Fruit fly (Drosophila melanogaster) whole organism, embryonic: ENCODE results near the gene sals.

Source experiments
- ATbp ChIP-seq: fragments of 200-800 bp; sonication (Bioruptor generic); optimal IDR thresholded peaks from 2 replicates; lab custom pipeline; 2017; ENCODE audit warnings: missing biosample characterization, mild to moderate bottlenecking, missing genetic modification characterization, missing genetic modification reagents
- Abd-B ChIP-seq: fragments of 200-800 bp; sonication (Bioruptor generic); optimal IDR thresholded peaks from 2 replicates; lab custom pipeline; 2018; ENCODE audit warnings: missing biosample characterization, mild to moderate bottlenecking, missing genetic modification characterization, moderate library complexity
- B-H1 ChIP-seq: fragments of 200-800 bp; sonication (Bioruptor generic); IDR thresholded peaks from 3 replicates; pipeline ENCODE4 v1.3.6; 2022; ENCODE audit warnings: missing biosample characterization, missing genetic modification characterization
- CG12104 ChIP-seq: fragments of 200-800 bp; sonication (Bioruptor generic); optimal IDR thresholded peaks from 3 replicates; lab custom pipeline; 2016; ENCODE audit warnings: missing biosample characterization, missing genetic modification characterization
- CG12659 ChIP-seq: fragments of 200-800 bp; sonication (Bioruptor generic); optimal IDR thresholded peaks from 3 replicates; lab custom pipeline; 2017; ENCODE audit warnings: mild to moderate bottlenecking, missing biosample characterization, missing genetic modification reagents, missing genetic modification characterization
- CG12942 ChIP-seq: fragments of 200-800 bp; sonication (Bioruptor generic); optimal IDR thresholded peaks from 3 replicates; lab custom pipeline; 2016; ENCODE audit warnings: missing biosample characterization, missing genetic modification characterization
- CG13123 ChIP-seq: fragments of 200-800 bp; sonication (Bioruptor generic); optimal IDR thresholded peaks from 2 replicates; lab custom pipeline; 2016; ENCODE audit warnings: missing biosample characterization, missing genetic modification characterization
- CG13287 ChIP-seq: fragments of 200-800 bp; sonication (Bioruptor generic); IDR thresholded peaks from 2 replicates; pipeline ENCODE4 v1.3.6; 2022; ENCODE audit warnings: missing biosample characterization, missing genetic modification characterization; ENCODE audit not compliant: partially characterized antibody
- CG13624 ChIP-seq: fragments of 200-800 bp; sonication (Bioruptor generic); optimal IDR thresholded peaks from 2 replicates; lab custom pipeline; 2016; ENCODE audit warnings: missing biosample characterization, missing genetic modification characterization
- CG17385 ChIP-seq: fragments of 200-800 bp; sonication (Bioruptor generic); optimal IDR thresholded peaks from 3 replicates; lab custom pipeline; 2018; ENCODE audit warnings: missing biosample characterization, mild to moderate bottlenecking, missing genetic modification characterization
- CG2116 ChIP-seq: fragments of 200-800 bp; sonication (Bioruptor generic); optimal IDR thresholded peaks from 3 replicates; lab custom pipeline; 2018; ENCODE audit warnings: missing biosample characterization, mild to moderate bottlenecking, missing genetic modification characterization
- CG3065 ChIP-seq: fragments of 200-800 bp; sonication (Bioruptor generic); optimal IDR thresholded peaks from 2 replicates; lab custom pipeline; 2016; ENCODE audit warnings: missing biosample characterization, missing genetic modification characterization
- CG3163 ChIP-seq: fragments of 200-800 bp; sonication (Bioruptor generic); optimal IDR thresholded peaks from 3 replicates; lab custom pipeline; 2016; ENCODE audit warnings: missing biosample characterization, missing genetic modification characterization
- CG3995 ChIP-seq: fragments of 200-800 bp; sonication (Bioruptor generic); optimal IDR thresholded peaks from 3 replicates; lab custom pipeline; 2016; ENCODE audit warnings: missing biosample characterization, missing genetic modification characterization
- CG4820 ChIP-seq: fragments of 200-800 bp; sonication (Bioruptor generic); optimal IDR thresholded peaks from 3 replicates; lab custom pipeline; 2016; ENCODE audit warnings: missing biosample characterization, missing genetic modification characterization
- CG6654 ChIP-seq: fragments of 200-800 bp; sonication (Bioruptor generic); optimal IDR thresholded peaks from 2 replicates; lab custom pipeline; 2017; ENCODE audit warnings: missing biosample characterization, mild to moderate bottlenecking, missing genetic modification characterization
- CG6765 ChIP-seq: fragments of 200-800 bp; sonication (Bioruptor generic); optimal IDR thresholded peaks from 3 replicates; lab custom pipeline; 2017; ENCODE audit warnings: missing biosample characterization, mild to moderate bottlenecking, missing genetic modification characterization
- Camta ChIP-seq: fragments of 200-800 bp; sonication (Bioruptor generic); optimal IDR thresholded peaks from 2 replicates; lab custom pipeline; 2016; ENCODE audit warnings: missing biosample characterization, missing genetic modification characterization
- Dad ChIP-seq: fragments of 200-800 bp; sonication (Bioruptor generic); optimal IDR thresholded peaks from 3 replicates; lab custom pipeline; 2016; ENCODE audit warnings: missing biosample characterization, missing genetic modification characterization
- Dek ChIP-seq: fragments of 200-800 bp; sonication (Bioruptor generic); optimal IDR thresholded peaks from 3 replicates; lab custom pipeline; 2019; ENCODE audit warnings: missing biosample characterization, mild to moderate bottlenecking, missing genetic modification characterization, moderate library complexity
- Doc3 ChIP-seq: fragments of 200-800 bp; sonication (Bioruptor generic); IDR thresholded peaks from 3 replicates; pipeline ENCODE4 v1.3.6; 2022; ENCODE audit warnings: missing biosample characterization, missing genetic modification characterization; ENCODE audit not compliant: partially characterized antibody
- Hr78 ChIP-seq, 2 experiments: fragments of 200-800 bp in 1 of 2; fragments of >200 bp in 1 of 2; sonication (Bioruptor generic) in 1 of 2; optimal IDR thresholded peaks; 2 replicates each; lab custom pipeline; 2017 to 2019; ENCODE audit warnings: missing biosample characterization in 2 of 2, missing genetic modification characterization in 2 of 2, mild to moderate bottlenecking in 1 of 2, moderate library complexity in 1 of 2
- Lpt ChIP-seq: fragments of >200 bp; optimal IDR thresholded peaks from 2 replicates; lab custom pipeline; 2018; ENCODE audit warnings: missing biosample characterization, missing genetic modification characterization
- NC2α ChIP-seq: fragments of 200-800 bp; sonication (Bioruptor generic); optimal IDR thresholded peaks from 2 replicates; lab custom pipeline; 2016; ENCODE audit warnings: missing biosample characterization, missing genetic modification characterization
- Nf-YA ChIP-seq: fragments of 200-800 bp; sonication (Bioruptor generic); IDR thresholded peaks from 2 replicates; pipeline ENCODE4 v1.3.6; 2022; ENCODE audit warnings: missing biosample characterization, missing genetic modification characterization
- Nf-YB ChIP-seq: fragments of 200-800 bp; sonication (Bioruptor generic); optimal IDR thresholded peaks from 3 replicates; lab custom pipeline; 2019; ENCODE audit warnings: missing biosample characterization, mild to moderate bottlenecking, missing genetic modification characterization, moderate library complexity
- Poxn ChIP-seq: fragments of 200-800 bp; sonication (Bioruptor generic); IDR thresholded peaks from 2 replicates; pipeline ENCODE4 v1.3.6; 2022; ENCODE audit warnings: missing biosample characterization, missing genetic modification characterization
- Side ChIP-seq: fragments of 200-800 bp; sonication (Bioruptor generic); optimal IDR thresholded peaks from 2 replicates; lab custom pipeline; 2016; ENCODE audit warnings: missing biosample characterization, missing genetic modification characterization
- ac ChIP-seq: fragments of 200-800 bp; sonication (Bioruptor generic); optimal IDR thresholded peaks from 3 replicates; lab custom pipeline; 2017; ENCODE audit warnings: missing biosample characterization, mild to moderate bottlenecking, missing genetic modification characterization
- cato ChIP-seq: fragments of 200-800 bp; sonication (Bioruptor generic); optimal IDR thresholded peaks from 2 replicates; lab custom pipeline; 2016; ENCODE audit warnings: missing biosample characterization, missing genetic modification characterization, borderline replicate concordance
- chif ChIP-seq, 2 experiments: fragments of 200-800 bp; sonication (Bioruptor generic); optimal IDR thresholded peaks; 3 replicates each; lab custom pipeline; 2016; ENCODE audit warnings: missing biosample characterization in 2 of 2, missing genetic modification characterization in 2 of 2
- chn ChIP-seq: fragments of 200-800 bp; sonication (Bioruptor generic); optimal IDR thresholded peaks from 2 replicates; lab custom pipeline; 2016; ENCODE audit warnings: missing biosample characterization, missing genetic modification characterization
- crc ChIP-seq: fragments of 200-800 bp; sonication (Bioruptor generic); optimal IDR thresholded peaks from 2 replicates; lab custom pipeline; 2016; ENCODE audit warnings: missing biosample characterization, missing genetic modification characterization
- crol ChIP-seq: fragments of 200-800 bp; sonication (Bioruptor generic); IDR thresholded peaks from 2 replicates; pipeline ENCODE4 v1.3.6; 2022; ENCODE audit warnings: missing biosample characterization, missing genetic modification characterization
- dimm ChIP-seq: fragments of 200-800 bp; sonication (Bioruptor generic); IDR thresholded peaks from 2 replicates; pipeline ENCODE4 v1.3.6; 2022; ENCODE audit warnings: missing biosample characterization, missing genetic modification characterization
- dysf ChIP-seq: fragments of 200-800 bp; sonication (Bioruptor generic); IDR thresholded peaks from 3 replicates; pipeline ENCODE4 v1.3.6; 2022; ENCODE audit warnings: missing biosample characterization, missing genetic modification characterization
- ems ChIP-seq: fragments of 200-800 bp; sonication (Bioruptor generic); optimal IDR thresholded peaks from 3 replicates; lab custom pipeline; 2016; ENCODE audit warnings: missing biosample characterization, missing genetic modification characterization
- gcm ChIP-seq: fragments of 200-800 bp; sonication (Bioruptor generic); optimal IDR thresholded peaks from 2 replicates; lab custom pipeline; 2019; ENCODE audit warnings: missing biosample characterization, mild to moderate bottlenecking, missing genetic modification characterization, moderate library complexity
- gsb-n ChIP-seq: fragments of 200-800 bp; sonication (Bioruptor generic); optimal IDR thresholded peaks from 3 replicates; lab custom pipeline; 2018; ENCODE audit warnings: missing biosample characterization, mild to moderate bottlenecking, missing genetic modification characterization
- h ChIP-seq: fragments of >200 bp; optimal IDR thresholded peaks from 2 replicates; lab custom pipeline; 2017
- jing ChIP-seq: fragments of 200-800 bp; sonication (Bioruptor generic); optimal IDR thresholded peaks from 2 replicates; lab custom pipeline; 2018; ENCODE audit warnings: missing biosample characterization, mild to moderate bottlenecking, missing genetic modification characterization
- nau ChIP-seq: fragments of 200-800 bp; sonication (Bioruptor generic); optimal IDR thresholded peaks from 3 replicates; lab custom pipeline; 2017; ENCODE audit warnings: missing biosample characterization, mild to moderate bottlenecking, missing genetic modification characterization, missing genetic modification reagents
- peb ChIP-seq: fragments of 200-800 bp; sonication (Bioruptor generic); IDR thresholded peaks from 2 replicates; pipeline ENCODE4 v1.3.6; 2022; ENCODE audit warnings: missing biosample characterization, missing genetic modification characterization
- pfk ChIP-seq: fragments of 200-800 bp; sonication (Bioruptor generic); optimal IDR thresholded peaks from 2 replicates; lab custom pipeline; 2018; ENCODE audit warnings: missing biosample characterization, mild to moderate bottlenecking, missing genetic modification characterization, moderate library complexity
- ranshi ChIP-seq: fragments of 200-800 bp; sonication (Bioruptor generic); IDR thresholded peaks from 2 replicates; pipeline ENCODE4 v1.3.6; 2022; ENCODE audit warnings: missing biosample characterization, missing genetic modification characterization
- repo ChIP-seq: fragments of 200-800 bp; sonication (Bioruptor generic); optimal IDR thresholded peaks from 2 replicates; lab custom pipeline; 2016; ENCODE audit warnings: missing biosample characterization, missing genetic modification characterization
- tin ChIP-seq: fragments of 200-800 bp; sonication (Bioruptor generic); optimal IDR thresholded peaks from 3 replicates; lab custom pipeline; 2016; ENCODE audit warnings: missing biosample characterization, missing genetic modification characterization
- tup ChIP-seq: fragments of 200-800 bp; sonication (Bioruptor generic); optimal IDR thresholded peaks from 2 replicates; lab custom pipeline; 2016; ENCODE audit warnings: missing biosample characterization, mild to moderate bottlenecking, missing genetic modification characterization, moderate library complexity
- z ChIP-seq: fragments of 200-800 bp; sonication (Bioruptor generic); IDR thresholded peaks from 3 replicates; pipeline ENCODE4 v1.3.6; 2022; ENCODE audit warnings: missing biosample characterization, missing genetic modification characterization
- zf30C ChIP-seq: fragments of 200-800 bp; sonication (Bioruptor generic); optimal IDR thresholded peaks from 3 replicates; lab custom pipeline; 2018; ENCODE audit warnings: missing biosample characterization, mild to moderate bottlenecking, missing genetic modification characterization
- zfh2 ChIP-seq: fragments of 200-800 bp; sonication (Bioruptor generic); optimal IDR thresholded peaks from 2 replicates; lab custom pipeline; 2016; ENCODE audit warnings: missing biosample characterization, missing genetic modification characterization

sals gene

dm6 chr3R:11409667-11410137 lies 41.9 kb downstream of the sals start, which contains the start of the genes mgr and Irbp (continued):
- TF ChIP-seq crc (GFP tag; lab: Kevin White, UChicago) (no peak), peb (peak; percentile 70), Doc3 (GFP tag; lab: Robert Waterston, UW) (peak; percentile 86), CG17385 (peak; percentile 86), Nf-YA (GFP tag; lab: Robert Waterston, UW) (peak; percentile 85; the same call in 1 of the 2 replicates), ATbp (GFP tag; lab: Kevin White, UChicago) (peak; percentile 82), CG2116 (GFP tag; lab: Kevin White, UChicago) (peak; percentile 82), chif (GFP tag; optimal IDR thresholded peaks at IDR 0.05; lab: Kevin White, UChicago) (peak in 1 of 2 experiments; percentile 18), dysf (GFP tag; lab: Robert Waterston, UW) (peak; percentile 93), pfk (no peak), CG3995 (GFP tag; lab: Kevin White, UChicago) (peak; percentile 40), CG3065 (peak; percentile 83), CG4820 (peak; percentile 85), cato (GFP tag; lab: Kevin White, UChicago) (peak; percentile 76), CG6765 (GFP tag; lab: Kevin White, UChicago) (peak; percentile 70), CG12659 (GFP tag; lab: Kevin White, UChicago) (peak; percentile 96), CG13624 (GFP tag; lab: Kevin White, UChicago) (peak; percentile 14), Dad (GFP tag; lab: Kevin White, UChicago) (peak; percentile 59), z (GFP tag; lab: Robert Waterston, UW) (no peak), zf30C (GFP tag; lab: Kevin White, UChicago) (no peak), gcm (GFP tag; lab: Kevin White, UChicago) (peak; percentile 93), tup (GFP tag; lab: Kevin White, UChicago) (peak; percentile 70), Nf-YB (GFP tag; lab: Kevin White, UChicago) (peak; percentile 73), ac (GFP tag; lab: Kevin White, UChicago) (peak; percentile 58), ranshi (GFP tag; lab: Robert Waterston, UW) (peak; percentile 92), CG3163 (GFP tag; lab: Kevin White, UChicago) (peak; percentile 4), Abd-B (GFP tag; lab: Kevin White, UChicago) (peak; percentile 82), NC2α (GFP tag; lab: Kevin White, UChicago) (no peak), CG13287 (GFP tag; lab: Robert Waterston, UW) (peak; percentile 93), h (lab: Kevin White, UChicago) (no peak), dimm (GFP tag; lab: Robert Waterston, UW) (peak; percentile 84), Hr78 (GFP tag; optimal IDR thresholded peaks at IDR 0.05; lab: Kevin White, UChicago) (no peak), Camta (GFP tag; lab: Kevin White, UChicago) (peak; percentile 3), crol (GFP tag; lab: Robert Waterston, UW) (peak; percentile 68), gsb-n (tag; lab: Kevin White, UChicago) (peak; percentile 93), Dek (tag; lab: Kevin White, UChicago) (peak; percentile 90), CG12104 (GFP tag; lab: Kevin White, UChicago) (peak; percentile 89), CG6654 (GFP tag; lab: Kevin White, UChicago) (peak; percentile 63), tin (GFP tag; lab: Kevin White, UChicago) (peak; percentile 90), CG13123 (GFP tag; lab: Kevin White, UChicago) (peak; percentile 90), repo (GFP tag; lab: Kevin White, UChicago) (no peak), jing (GFP tag; lab: Kevin White, UChicago) (peak; percentile 53), B-H1 (GFP tag; lab: Robert Waterston, UW) (peak; percentile 91), Lpt (no peak), CG12942 (GFP tag; lab: Kevin White, UChicago) (peak; percentile 88), ems (GFP tag; lab: Kevin White, UChicago) (peak; percentile 54), zfh2 (GFP tag; lab: Kevin White, UChicago) (peak; percentile 68), chn (GFP tag; lab: Kevin White, UChicago) (peak; percentile 53), Side (GFP tag; lab: Kevin White, UChicago) (no peak), nau (no peak), Poxn (GFP tag; lab: Robert Waterston, UW) (peak; percentile 82)
